Fruit fly (Drosophila melanogaster): ENCODE measurements around the gene sov.

sov gene

DNA sequence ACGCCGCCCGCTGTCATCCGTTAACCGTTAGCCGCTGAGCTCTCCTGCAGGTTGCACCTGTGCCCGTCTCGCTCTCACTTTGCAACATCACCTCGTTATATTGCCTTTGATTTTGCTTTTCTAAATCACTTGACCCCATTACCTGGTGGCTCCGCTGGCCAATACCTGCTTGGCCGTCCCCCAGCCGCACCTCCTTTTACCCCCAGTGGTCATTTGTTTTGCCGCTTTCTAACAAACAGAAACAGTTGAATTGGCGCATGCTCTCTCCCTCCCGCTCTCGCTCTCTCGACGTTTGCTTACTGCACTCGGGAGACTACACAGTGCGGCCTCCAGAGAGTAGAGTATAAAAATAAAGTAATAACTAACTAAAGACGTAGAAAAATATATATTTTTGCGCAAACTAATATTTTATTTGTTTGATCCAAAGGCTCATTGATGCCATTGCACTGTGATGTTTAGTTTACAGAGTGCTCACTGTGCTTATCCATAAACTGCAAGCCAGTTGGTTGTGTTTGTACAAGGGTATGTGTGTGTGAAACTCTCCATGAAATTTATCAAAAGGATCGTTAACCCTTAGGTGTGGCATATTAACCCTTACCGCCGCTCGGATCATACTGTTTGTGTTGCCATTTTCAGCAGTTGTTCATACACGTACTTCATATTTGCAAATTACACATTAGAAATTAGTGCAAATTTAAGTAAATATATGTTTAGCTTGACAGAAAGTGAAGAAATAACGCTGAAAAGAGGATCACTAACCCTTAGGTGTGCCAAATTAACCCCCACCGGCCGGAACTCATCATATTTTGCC is 48.6 kb downstream of the sov start (continued):
- TF ChIP-seq nerfin-1 (tag; optimal IDR thresholded peaks at IDR 0.05) = peak; percentile 64
- no peak for TF ChIP-seq pros (GFP tag; optimal IDR thresholded peaks at IDR 0.05)
- peak; percentile 66 for TF ChIP-seq CoRest (tag; optimal IDR thresholded peaks at IDR 0.05)
- peak; percentile 67; the same call in 1 of the 2 replicates for TF ChIP-seq MBD-R2 (GFP tag; IDR thresholded peaks at IDR 0.05)
- TF ChIP-seq Hr3 (GFP tag; optimal IDR thresholded peaks at IDR 0.05) = peak; percentile 73
- TF ChIP-seq CG7271 (tag; optimal IDR thresholded peaks at IDR 0.05) = peak; percentile 3
- TF ChIP-seq CHES-1-like (GFP tag; optimal IDR thresholded peaks at IDR 0.05) = peak; percentile 61
- TF ChIP-seq Poxn (GFP tag; IDR thresholded peaks at IDR 0.05) = peak; percentile 37; the same call in 1 of the 2 replicates
- TF ChIP-seq CrebB (tag; optimal IDR thresholded peaks at IDR 0.05) = peak; percentile 21
- peak; percentile 5 for TF ChIP-seq da (GFP tag; optimal IDR thresholded peaks at IDR 0.05)
- TF ChIP-seq CG6175 (GFP tag; IDR thresholded peaks at IDR 0.05) = peak; percentile 71; the same call in 2 of the 3 replicates
- TF ChIP-seq CG1024 (GFP tag; IDR thresholded peaks at IDR 0.05) = peak; percentile 83
- peak; percentile 65 for TF ChIP-seq scrt (GFP tag; optimal IDR thresholded peaks at IDR 0.05)
- peak; percentile 74 for TF ChIP-seq cas (GFP tag; IDR thresholded peaks at IDR 0.05)
- TF ChIP-seq wek (GFP tag; optimal IDR thresholded peaks at IDR 0.05) = peak; percentile 47
- no peak for TF ChIP-seq nerfin-2 (GFP tag; IDR thresholded peaks at IDR 0.05; ENCODE audit: partially characterized antibody)
- peak; percentile 29 for TF ChIP-seq NC2α (GFP tag; optimal IDR thresholded peaks at IDR 0.05)
- peak; percentile 53 for TF ChIP-seq Six4 (GFP tag; optimal IDR thresholded peaks at IDR 0.05)
- peak; percentile 59 for TF ChIP-seq CG30431 (GFP tag; optimal IDR thresholded peaks at IDR 0.05)
- no peak for TF ChIP-seq unc-4 (GFP tag; IDR thresholded peaks at IDR 0.05; ENCODE audit: partially characterized antibody)
- TF ChIP-seq CG10431 (GFP tag; optimal IDR thresholded peaks at IDR 0.05) = no peak
- peak; percentile 58 for TF ChIP-seq CG9817 (tag; optimal IDR thresholded peaks at IDR 0.05)
- TF ChIP-seq klu (GFP tag; IDR thresholded peaks at IDR 0.05) = peak; percentile 64; the same call in 1 of the 2 replicates
- TF ChIP-seq ara (GFP tag; IDR thresholded peaks at IDR 0.05) = peak; percentile 87
- peak; percentile 18 for TF ChIP-seq fd3F (GFP tag; optimal IDR thresholded peaks at IDR 0.05)
- peak; percentile 77 for TF ChIP-seq CG4404 (GFP tag; IDR thresholded peaks at IDR 0.05)
- peak; percentile 8 for TF ChIP-seq CG12104 (GFP tag; optimal IDR thresholded peaks at IDR 0.05)
- peak; percentile 84 for TF ChIP-seq CG14050 (GFP tag; IDR thresholded peaks at IDR 0.05)
- TF ChIP-seq Doc3 (GFP tag; IDR thresholded peaks at IDR 0.05; ENCODE audit: partially characterized antibody) = no peak
- TF ChIP-seq Ssrp (tag; optimal IDR thresholded peaks at IDR 0.05) = peak; percentile 60
- TF ChIP-seq emc (GFP tag; optimal IDR thresholded peaks at IDR 0.05) = no peak
- no peak for TF ChIP-seq Hey (tag; optimal IDR thresholded peaks at IDR 0.05)
- peak; percentile 87 for TF ChIP-seq sob (GFP tag; IDR thresholded peaks at IDR 0.05)
- TF ChIP-seq insv (GFP tag; optimal IDR thresholded peaks at IDR 0.05) = no peak
- no peak for TF ChIP-seq gcm (GFP tag; optimal IDR thresholded peaks at IDR 0.05)
- peak; percentile 77 for TF ChIP-seq CG1602 (GFP tag; optimal IDR thresholded peaks at IDR 0.05)
- peak; percentile 24; the same call in 1 of the 3 replicates for TF ChIP-seq C15 (GFP tag; IDR thresholded peaks at IDR 0.05)
- peak; percentile 76; the same call in 1 of the 2 replicates for TF ChIP-seq al (GFP tag; IDR thresholded peaks at IDR 0.05)
- TF ChIP-seq dan (GFP tag; IDR thresholded peaks at IDR 0.05) = peak; percentile 42; the same call in 1 of the 2 replicates
- TF ChIP-seq CG9437 (GFP tag; optimal IDR thresholded peaks at IDR 0.05) = peak; percentile 63
- TF ChIP-seq yki (optimal IDR thresholded peaks at IDR 0.05) = peak; percentile 34
- peak; percentile 93 for TF ChIP-seq corto (GFP tag; optimal IDR thresholded peaks at IDR 0.05)
- no peak for TF ChIP-seq zen2 (GFP tag; IDR thresholded peaks at IDR 0.05; ENCODE audit: partially characterized antibody)
- no peak for TF ChIP-seq CG30020 (tag; optimal IDR thresholded peaks at IDR 0.05)
- 0 out of 2 replicates have a peak, but pooled peaks have one; percentile 47 for TF ChIP-seq danr (GFP tag; IDR thresholded peaks at IDR 0.05)
- no peak for TF ChIP-seq bigmax (GFP tag; optimal IDR thresholded peaks at IDR 0.05)
- TF ChIP-seq Lpt (GFP tag; optimal IDR thresholded peaks at IDR 0.05) = no peak
- TF ChIP-seq zf30C (GFP tag; optimal IDR thresholded peaks at IDR 0.05) = no peak
- TF ChIP-seq CG13624 (GFP tag; optimal IDR thresholded peaks at IDR 0.05) = peak; percentile 41
